Fruit fly (Drosophila melanogaster): ENCODE data around the gene CG32137.
A peak's percentile ranks its signal among the peaks of the same experiment; 100 is the strongest.

CG32137 gene

DNA sequence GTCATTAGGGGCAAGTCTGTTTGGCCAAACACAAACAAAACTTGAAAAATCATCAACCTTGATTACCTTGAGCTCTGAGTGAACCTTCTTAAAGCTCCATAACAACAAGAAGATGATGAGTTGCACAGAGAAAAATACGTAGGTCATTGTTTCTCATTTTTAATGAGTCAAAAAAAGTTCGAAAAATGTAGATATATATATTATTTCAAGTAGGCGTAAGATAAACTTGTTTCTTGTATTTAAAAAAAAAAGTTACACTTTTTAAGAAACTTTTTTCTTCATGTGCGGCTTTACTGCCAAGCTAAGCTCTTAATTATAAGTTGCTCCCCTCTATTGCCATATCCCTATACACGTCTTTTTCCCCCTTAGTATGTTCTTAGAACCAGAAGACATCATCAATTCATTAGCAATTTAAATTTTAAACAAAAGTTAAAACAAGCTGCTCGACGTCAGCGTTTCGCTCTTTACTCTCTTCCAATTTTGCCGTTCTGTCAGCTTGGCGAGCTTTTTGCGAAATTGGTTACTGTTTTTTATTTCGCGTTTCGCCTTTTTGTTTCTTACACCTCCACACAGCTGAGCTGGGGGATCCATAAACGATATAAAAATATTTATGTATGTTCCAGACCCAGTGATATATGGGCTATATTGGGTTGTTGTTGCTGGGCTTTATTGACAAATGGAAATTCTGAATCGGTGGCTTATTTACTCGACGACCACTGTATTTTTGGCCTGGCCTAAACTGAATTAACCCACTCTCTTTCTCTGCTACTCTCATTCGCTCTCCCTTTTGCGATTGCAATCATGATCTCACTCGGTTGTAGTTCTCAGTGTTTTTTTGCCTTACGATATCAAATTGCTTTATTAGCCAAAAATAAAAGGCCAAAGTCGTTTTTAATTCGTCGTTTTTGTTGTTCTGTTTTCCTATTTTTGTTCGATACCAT is 15.4 kb upstream of the CG32137 start:
- TF ChIP-seq CG17801 (GFP tag; optimal IDR thresholded peaks at IDR 0.05; ENCODE audit: partially characterized antibody): peak; percentile 77

DNA sequence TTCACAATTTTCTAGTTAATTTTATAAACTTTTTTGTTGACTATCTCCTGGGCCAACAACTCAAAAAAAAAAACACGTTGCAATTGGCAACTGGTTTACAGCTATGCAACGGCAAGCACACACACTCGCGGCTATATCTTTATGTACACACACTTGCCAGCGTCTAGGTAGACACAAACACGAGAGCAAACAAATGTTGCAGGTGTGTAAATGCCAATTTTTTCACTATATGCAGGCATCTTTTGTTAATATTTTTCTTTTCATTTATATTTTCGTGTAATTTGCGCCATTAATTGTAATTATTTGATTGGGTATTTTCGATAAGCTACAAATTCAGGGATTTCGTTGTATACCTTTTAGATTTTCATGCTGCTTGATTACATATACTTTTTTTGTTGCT is 14.4 kb upstream of the CG32137 start:
- no peak for TF ChIP-seq CG17801 (GFP tag; optimal IDR thresholded peaks at IDR 0.05; ENCODE audit: partially characterized antibody)

DNA sequence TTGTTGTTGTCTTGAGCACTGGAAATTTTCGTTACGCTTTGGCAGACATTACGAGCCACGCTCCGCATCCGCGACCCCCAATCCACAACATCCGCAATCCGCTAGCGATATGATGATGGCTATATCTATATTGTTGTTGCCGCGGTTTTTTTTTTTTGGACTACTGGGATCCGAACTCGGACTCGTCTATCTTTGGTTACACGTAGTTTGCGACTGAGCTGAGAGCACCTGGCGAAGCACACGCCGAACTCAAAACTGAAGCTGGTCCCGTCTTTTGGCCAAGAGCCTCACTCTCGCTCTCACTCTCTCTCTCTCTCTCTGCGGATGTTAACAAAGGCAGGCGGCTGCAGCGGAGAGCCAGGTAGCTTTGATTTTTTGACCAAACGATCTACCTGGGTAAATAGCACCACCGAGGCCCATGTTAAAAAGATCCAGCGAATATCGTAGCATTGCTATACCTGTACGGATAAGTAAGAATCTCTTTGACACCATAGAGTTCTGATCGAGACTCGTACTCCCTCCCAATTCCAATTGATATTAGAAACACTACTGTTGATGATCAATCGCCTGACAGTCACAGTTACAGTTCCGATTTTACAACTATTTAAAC is 13.8 kb upstream of the CG32137 start, which contains the start of gene Rgl:
Rgl (minus strand) TSS at position 219 of the 610 bp plus-strand sequence.
- peak; percentile 1 for TF ChIP-seq CG17801 (GFP tag; optimal IDR thresholded peaks at IDR 0.05; ENCODE audit: partially characterized antibody)

- no peak for TF ChIP-seq CG17801 (GFP tag; optimal IDR thresholded peaks at IDR 0.05; ENCODE audit: partially characterized antibody)
Observed at dm6 chr3L:13928769-13929594, 10.1 kb upstream of the CG32137 start, which contains the start of the genes CG8833 and DCTN1-p150. TSS of gene CG8833 (minus strand) at chr3L:13929000. TSS of gene DCTN1-p150 (plus strand) at chr3L:13929387.

- no peak for TF ChIP-seq CG17801 (GFP tag; optimal IDR thresholded peaks at IDR 0.05; ENCODE audit: partially characterized antibody)
Observed at dm6 chr3L:13934902-13935301, 4.1 kb upstream of the CG32137 start.

DNA sequence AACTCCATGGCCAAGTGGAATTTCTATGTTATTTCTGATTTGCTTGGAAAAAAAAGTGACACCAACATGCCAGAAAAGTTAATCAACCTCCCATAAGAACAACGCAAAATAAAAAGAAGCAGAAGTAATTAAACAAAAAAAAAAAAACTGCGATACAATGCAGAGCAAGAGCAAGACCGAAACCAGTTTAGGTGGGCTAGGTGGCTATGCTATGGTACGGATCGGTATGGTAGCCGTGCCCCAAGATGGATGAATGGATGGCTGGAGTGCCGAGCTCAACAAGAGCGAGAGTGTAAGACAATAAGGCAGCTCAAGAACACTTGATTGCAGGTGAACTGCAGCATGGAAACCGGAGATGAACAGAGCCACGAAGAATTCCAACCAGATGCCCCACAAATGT is 2.3 kb upstream of the CG32137 start:
- no peak for TF ChIP-seq CG17801 (GFP tag; optimal IDR thresholded peaks at IDR 0.05; ENCODE audit: partially characterized antibody)

- TF ChIP-seq CG17801 (GFP tag; optimal IDR thresholded peaks at IDR 0.05; ENCODE audit: partially characterized antibody): peak; percentile 86
Observed at dm6 chr3L:13938470-13939150, 440 bp upstream of the CG32137 start.

DNA sequence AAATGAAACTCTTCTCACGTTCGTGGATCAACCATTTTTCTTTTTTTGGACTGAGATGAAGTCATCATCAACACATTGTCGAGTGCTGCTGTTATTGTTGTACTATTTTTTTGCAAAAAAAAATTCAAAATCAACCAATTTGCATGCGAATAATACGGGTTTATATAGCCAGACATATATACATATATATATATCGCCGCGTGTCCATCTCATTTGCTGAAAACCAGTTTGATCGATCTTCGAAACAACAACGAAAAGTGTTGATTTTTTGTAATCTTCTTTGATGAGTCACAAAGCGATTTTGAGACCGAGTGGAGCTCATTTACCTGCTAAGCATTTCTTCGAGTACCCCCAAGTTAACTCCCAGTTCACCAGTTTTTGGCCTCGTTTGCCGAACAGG is 7.0 kb downstream of the CG32137 start:
- peak; percentile 2 for TF ChIP-seq CG17801 (GFP tag; optimal IDR thresholded peaks at IDR 0.05; ENCODE audit: partially characterized antibody)

- TF ChIP-seq CG17801 (GFP tag; optimal IDR thresholded peaks at IDR 0.05; ENCODE audit: partially characterized antibody): no peak
Observed at dm6 chr3L:13949440-13950066, 10.5 kb downstream of the CG32137 start.

dm6 chr3L:13951564-13951963 is 12.5 kb downstream of the CG32137 start:
- TF ChIP-seq CG17801 (GFP tag; optimal IDR thresholded peaks at IDR 0.05; ENCODE audit: partially characterized antibody): no peak

- TF ChIP-seq CG17801 (GFP tag; optimal IDR thresholded peaks at IDR 0.05; ENCODE audit: partially characterized antibody): peak; percentile 11
Observed at dm6 chr3L:13952484-13953048, 13.5 kb downstream of the CG32137 start.

- TF ChIP-seq CG17801 (GFP tag; optimal IDR thresholded peaks at IDR 0.05; ENCODE audit: partially characterized antibody): no peak
Observed at dm6 chr3L:13956667-13957066, 17.6 kb downstream of the CG32137 start.

DNA sequence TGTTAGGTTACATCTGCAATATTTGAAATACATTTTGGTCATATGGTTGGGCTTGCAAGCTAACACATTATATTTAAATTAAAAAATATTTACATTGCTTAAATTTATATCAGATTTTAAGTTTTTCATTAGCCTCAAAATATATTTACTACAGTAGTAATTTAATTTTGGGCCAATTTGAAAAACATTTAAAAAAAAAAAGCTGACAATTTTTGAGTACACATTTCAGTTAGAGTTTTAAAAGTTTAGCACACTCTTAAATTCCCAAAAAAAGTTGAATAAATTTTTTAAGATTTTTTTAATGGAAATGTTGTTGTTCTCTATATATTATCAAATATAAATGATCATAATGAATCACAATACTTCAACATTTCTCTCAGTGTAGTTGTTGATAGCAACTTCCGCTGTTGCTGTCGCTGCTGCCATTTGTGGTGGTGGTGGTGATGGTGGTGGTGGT is 18.2 kb downstream of the CG32137 start:
- no peak for TF ChIP-seq CG17801 (GFP tag; optimal IDR thresholded peaks at IDR 0.05; ENCODE audit: partially characterized antibody)

dm6 chr3L:13957789-13958188 is 18.7 kb downstream of the CG32137 start:
- TF ChIP-seq CG17801 (GFP tag; optimal IDR thresholded peaks at IDR 0.05; ENCODE audit: partially characterized antibody): no peak

All from ovary, adult (tissue).